Fruit fly (Drosophila melanogaster): Measurements from ENCODE around the gene Pcp.

Pcp gene

dm6 chr2L:7047703-7048102 lies 26.2 kb downstream of the Pcp start:
- TF ChIP-seq Sin3A (optimal IDR thresholded peaks at IDR 0.05): no peak
- TF ChIP-seq Myc (optimal IDR thresholded peaks at IDR 0.05): no peak
- TF ChIP-seq ttk (optimal IDR thresholded peaks at IDR 0.05): no peak
- no peak for TF ChIP-seq psq (optimal IDR thresholded peaks at IDR 0.05)
- TF ChIP-seq insv (optimal IDR thresholded peaks at IDR 0.05): no peak
- TF ChIP-seq h (optimal IDR thresholded peaks at IDR 0.05): no peak

dm6 chr2L:7049009-7049647 lies 27.6 kb downstream of the Pcp start:
- no peak for TF ChIP-seq Sin3A (optimal IDR thresholded peaks at IDR 0.05)
- no peak for TF ChIP-seq insv (optimal IDR thresholded peaks at IDR 0.05)
- TF ChIP-seq ttk (optimal IDR thresholded peaks at IDR 0.05): no peak
- no peak for TF ChIP-seq psq (optimal IDR thresholded peaks at IDR 0.05)
- no peak for TF ChIP-seq h (optimal IDR thresholded peaks at IDR 0.05)
- no peak for TF ChIP-seq Myc (optimal IDR thresholded peaks at IDR 0.05)

- TF ChIP-seq Myc (optimal IDR thresholded peaks at IDR 0.05): no peak
- TF ChIP-seq insv (optimal IDR thresholded peaks at IDR 0.05): no peak
- no peak for TF ChIP-seq h (optimal IDR thresholded peaks at IDR 0.05)
- no peak for TF ChIP-seq psq (optimal IDR thresholded peaks at IDR 0.05)
- no peak for TF ChIP-seq Sin3A (optimal IDR thresholded peaks at IDR 0.05)
- TF ChIP-seq ttk (optimal IDR thresholded peaks at IDR 0.05): no peak
These were observed 28.3 kb downstream of the Pcp start for dm6 chr2L:7049680-7050289.

dm6 chr2L:7050492-7051182 lies 29.2 kb downstream of the Pcp start:
- TF ChIP-seq Sin3A (optimal IDR thresholded peaks at IDR 0.05): no peak
- no peak for TF ChIP-seq psq (optimal IDR thresholded peaks at IDR 0.05)
- no peak for TF ChIP-seq ttk (optimal IDR thresholded peaks at IDR 0.05)
- TF ChIP-seq Myc (optimal IDR thresholded peaks at IDR 0.05): no peak
- no peak for TF ChIP-seq insv (optimal IDR thresholded peaks at IDR 0.05)
- no peak for TF ChIP-seq h (optimal IDR thresholded peaks at IDR 0.05)

dm6 chr2L:7051740-7052139 lies 30.3 kb downstream of the Pcp start:
- TF ChIP-seq Myc (optimal IDR thresholded peaks at IDR 0.05): no peak
- no peak for TF ChIP-seq psq (optimal IDR thresholded peaks at IDR 0.05)
- TF ChIP-seq Sin3A (optimal IDR thresholded peaks at IDR 0.05): no peak
- TF ChIP-seq h (optimal IDR thresholded peaks at IDR 0.05): no peak
- TF ChIP-seq ttk (optimal IDR thresholded peaks at IDR 0.05): no peak
- no peak for TF ChIP-seq insv (optimal IDR thresholded peaks at IDR 0.05)

- TF ChIP-seq ttk (optimal IDR thresholded peaks at IDR 0.05) (no peak), h (optimal IDR thresholded peaks at IDR 0.05) (no peak), Sin3A (optimal IDR thresholded peaks at IDR 0.05) (no peak), psq (optimal IDR thresholded peaks at IDR 0.05) (no peak), Myc (optimal IDR thresholded peaks at IDR 0.05) (no peak), insv (optimal IDR thresholded peaks at IDR 0.05) (no peak)
These were observed 34.9 kb downstream of the Pcp start, which contains the start of gene Mnn1 for dm6 chr2L:7056189-7056926. Gene Mnn1, plus strand, starts transcription at chr2L:7056301.

- TF ChIP-seq h (optimal IDR thresholded peaks at IDR 0.05) (no peak), Sin3A (optimal IDR thresholded peaks at IDR 0.05) (no peak)
These were observed 39.3 kb downstream of the Pcp start, which contains the start of gene Mst27D for dm6 chr2L:7060751-7061150. Gene Mst27D, minus strand, starts transcription at chr2L:7060851.

dm6 chr2L:7063721-7064179 lies 42.3 kb downstream of the Pcp start, which contains the start of gene Sem1:
Gene Sem1, plus strand, starts transcription at chr2L:7063986.
- TF ChIP-seq ttk (optimal IDR thresholded peaks at IDR 0.05) (no peak), h (optimal IDR thresholded peaks at IDR 0.05) (no peak), insv (optimal IDR thresholded peaks at IDR 0.05) (no peak), psq (optimal IDR thresholded peaks at IDR 0.05) (no peak), Myc (optimal IDR thresholded peaks at IDR 0.05) (no peak), Sin3A (optimal IDR thresholded peaks at IDR 0.05) (no peak)

- TF ChIP-seq Sin3A (optimal IDR thresholded peaks at IDR 0.05) (no peak), Myc (optimal IDR thresholded peaks at IDR 0.05) (no peak), ttk (optimal IDR thresholded peaks at IDR 0.05) (no peak), h (optimal IDR thresholded peaks at IDR 0.05) (no peak), insv (optimal IDR thresholded peaks at IDR 0.05) (no peak), psq (optimal IDR thresholded peaks at IDR 0.05) (no peak)
These were observed 44.2 kb downstream of the Pcp start, which contains the start of gene Nuf2 for dm6 chr2L:7065687-7066086. Gene Nuf2, minus strand, starts transcription at chr2L:7065837.

dm6 chr2L:7067683-7068082 lies 46.2 kb downstream of the Pcp start, which contains the start of gene Ugt307A1:
Gene Ugt307A1, plus strand, starts transcription at chr2L:7067983.
- TF ChIP-seq h (optimal IDR thresholded peaks at IDR 0.05) (no peak), Myc (optimal IDR thresholded peaks at IDR 0.05) (no peak), insv (optimal IDR thresholded peaks at IDR 0.05) (no peak), psq (optimal IDR thresholded peaks at IDR 0.05) (no peak), ttk (optimal IDR thresholded peaks at IDR 0.05) (no peak), Sin3A (optimal IDR thresholded peaks at IDR 0.05) (no peak)

- no peak for TF ChIP-seq ttk (optimal IDR thresholded peaks at IDR 0.05)
- no peak for TF ChIP-seq insv (optimal IDR thresholded peaks at IDR 0.05)
- no peak for TF ChIP-seq Myc (optimal IDR thresholded peaks at IDR 0.05)
- no peak for TF ChIP-seq Sin3A (optimal IDR thresholded peaks at IDR 0.05)
- TF ChIP-seq h (optimal IDR thresholded peaks at IDR 0.05): no peak
- no peak for TF ChIP-seq psq (optimal IDR thresholded peaks at IDR 0.05)
These were observed 49.7 kb downstream of the Pcp start for dm6 chr2L:7071219-7071618.

Measured in Kc167 (cell line).